Fruit fly (Drosophila melanogaster): ENCODE results near the gene inaF-C.
A peak's percentile ranks its signal among the peaks of the same experiment; 100 is the strongest.

Gene inaF-C

dm6 chrX:11681558-11682551 is 49.7 kb downstream of the inaF-C start (continued):
- peak; percentile 93 for TF ChIP-seq Med (GFP tag)
- no peak for TF ChIP-seq CG2889 (GFP tag; IDR thresholded peaks at IDR 0.05)
- no peak for TF ChIP-seq danr (GFP tag; IDR thresholded peaks at IDR 0.05)
- TF ChIP-seq Tbp (GFP tag; optimal IDR thresholded peaks at IDR 0.05), result no peak
- TF ChIP-seq CG4328 (GFP tag; optimal IDR thresholded peaks at IDR 0.05), result peak; percentile 70
- TF ChIP-seq chn (GFP tag; optimal IDR thresholded peaks at IDR 0.05), result peak; percentile 53
- TF ChIP-seq hb (GFP tag; IDR thresholded peaks at IDR 0.05; ENCODE audit: partially characterized antibody), result no peak
- peak; percentile 39 for TF ChIP-seq CG18011 (GFP tag; optimal IDR thresholded peaks at IDR 0.05)
- TF ChIP-seq cg (GFP tag; optimal IDR thresholded peaks at IDR 0.05), result peak; percentile 94
- no peak for TF ChIP-seq CG8765 (GFP tag; IDR thresholded peaks at IDR 0.05)
- 0 out of 3 replicates have a peak, but pooled peaks have one; percentile 42 for TF ChIP-seq Doc3 (GFP tag; IDR thresholded peaks at IDR 0.05; ENCODE audit: partially characterized antibody)
- peak; percentile 63 for TF ChIP-seq jumu (GFP tag; optimal IDR thresholded peaks at IDR 0.05)
- no peak for TF ChIP-seq Ada2b (GFP tag; IDR thresholded peaks at IDR 0.05)
- TF ChIP-seq hkb (optimal IDR thresholded peaks at IDR 0.05), result no peak
- no peak for TF ChIP-seq hkb (GFP tag; IDR thresholded peaks at IDR 0.05)
- peak; percentile 48 for TF ChIP-seq unpg (GFP tag; optimal IDR thresholded peaks at IDR 0.05)
- TF ChIP-seq nmo (GFP tag; optimal IDR thresholded peaks at IDR 0.05), result peak; percentile 67
- TF ChIP-seq aop (GFP tag; IDR thresholded peaks at IDR 0.05), result no peak
- peak; percentile 16 for TF ChIP-seq psq (GFP tag; optimal IDR thresholded peaks at IDR 0.05)
- peak; percentile 45; the same call in 1 of the 3 replicates for TF ChIP-seq CG6791 (GFP tag; IDR thresholded peaks at IDR 0.05; ENCODE audit: partially characterized antibody)
- peak; percentile 49 for TF ChIP-seq Deaf1 (tag; optimal IDR thresholded peaks at IDR 0.05)
- no peak for TF ChIP-seq CG5180 (GFP tag; optimal IDR thresholded peaks at IDR 0.05)
- TF ChIP-seq CG15011 (GFP tag; optimal IDR thresholded peaks at IDR 0.05), result no peak
- peak; percentile 19 for TF ChIP-seq stwl (tag; optimal IDR thresholded peaks at IDR 0.05)
- TF ChIP-seq Sry-δ (GFP tag; optimal IDR thresholded peaks at IDR 0.05), result peak; percentile 75
- TF ChIP-seq CG4707 (GFP tag; optimal IDR thresholded peaks at IDR 0.05), result no peak
- no peak for TF ChIP-seq CG3065 (GFP tag; optimal IDR thresholded peaks at IDR 0.05)
- TF ChIP-seq vvl (GFP tag; IDR thresholded peaks at IDR 0.05), result peak; percentile 47; the same call in 1 of the 2 replicates
- TF ChIP-seq CG10979 (tag; optimal IDR thresholded peaks at IDR 0.05), result peak; percentile 35
- TF ChIP-seq Elba2 (GFP tag; optimal IDR thresholded peaks at IDR 0.05), result peak; percentile 17
- peak; percentile 41 for TF ChIP-seq CG6854 (GFP tag; optimal IDR thresholded peaks at IDR 0.05)
- peak; percentile 80 for TF ChIP-seq lab (GFP tag; optimal IDR thresholded peaks at IDR 0.05)
- peak; percentile 49 for TF ChIP-seq crc (GFP tag; optimal IDR thresholded peaks at IDR 0.05)
- no peak for TF ChIP-seq Atf-2 (GFP tag; optimal IDR thresholded peaks at IDR 0.05)
- TF ChIP-seq Adf1 (GFP tag; IDR thresholded peaks at IDR 0.05), result no peak
- peak; percentile 56 for TF ChIP-seq CG15696 (tag; optimal IDR thresholded peaks at IDR 0.05)
- no peak for TF ChIP-seq Lim3 (GFP tag; IDR thresholded peaks at IDR 0.05)
- no peak for TF ChIP-seq CG31388 (GFP tag; optimal IDR thresholded peaks at IDR 0.05)
- peak; percentile 99 for TF ChIP-seq kni (GFP tag; optimal IDR thresholded peaks at IDR 0.05)
- TF ChIP-seq sens-2 (GFP tag; IDR thresholded peaks at IDR 0.05), result no peak
- TF ChIP-seq CG10321 (GFP tag; IDR thresholded peaks at IDR 0.05), result peak; percentile 85
- TF ChIP-seq CG10959 (GFP tag; IDR thresholded peaks at IDR 0.05), result no peak
- TF ChIP-seq CG10366 (GFP tag; IDR thresholded peaks at IDR 0.05), result peak; percentile 39
- TF ChIP-seq Atf6 (GFP tag; IDR thresholded peaks at IDR 0.05), result peak; percentile 54; the same call in 1 of the 2 replicates
- TF ChIP-seq CG34224 (GFP tag; IDR thresholded peaks at IDR 0.05; ENCODE audit: partially characterized antibody), result peak; percentile 50; the same call in 2 of the 3 replicates
- TF ChIP-seq CG18764 (GFP tag; optimal IDR thresholded peaks at IDR 0.05), result peak; percentile 58
- TF ChIP-seq CG4730 (GFP tag; IDR thresholded peaks at IDR 0.05), result no peak
- peak; percentile 71 for TF ChIP-seq Bteb2 (GFP tag; optimal IDR thresholded peaks at IDR 0.05)
